Fruit fly (Drosophila melanogaster) whole organism, embryonic: Measurements from ENCODE around the gene CG17855.

ENCODE experiments used
- Bteb2 ChIP-seq: fragments of 200-800 bp; sonication (Bioruptor generic); optimal IDR thresholded peaks from 2 replicates; lab custom pipeline; 2016; ENCODE audit warnings: missing biosample characterization, missing genetic modification characterization
- CG11723 ChIP-seq: fragments of 200-800 bp; sonication (Bioruptor generic); optimal IDR thresholded peaks from 2 replicates; lab custom pipeline; 2017; ENCODE audit warnings: missing biosample characterization, mild to moderate bottlenecking, missing genetic modification characterization
- CG12659 ChIP-seq: fragments of 200-800 bp; sonication (Bioruptor generic); optimal IDR thresholded peaks from 3 replicates; lab custom pipeline; 2017; ENCODE audit warnings: mild to moderate bottlenecking, missing biosample characterization, missing genetic modification reagents, missing genetic modification characterization
- CG12942 ChIP-seq: fragments of 200-800 bp; sonication (Bioruptor generic); optimal IDR thresholded peaks from 3 replicates; lab custom pipeline; 2016; ENCODE audit warnings: missing biosample characterization, missing genetic modification characterization
- CG14014 ChIP-seq: fragments of 200-800 bp; sonication (Bioruptor generic); IDR thresholded peaks from 2 replicates; pipeline ENCODE4 v1.3.6; 2022; ENCODE audit warnings: missing biosample characterization, missing genetic modification characterization
- CG15011 ChIP-seq: fragments of 200-800 bp; sonication (Bioruptor generic); optimal IDR thresholded peaks from 3 replicates; lab custom pipeline; 2018; ENCODE audit warnings: missing biosample characterization, mild to moderate bottlenecking, missing genetic modification characterization
- CG1529 ChIP-seq: fragments of 200-800 bp; sonication (Bioruptor generic); optimal IDR thresholded peaks from 3 replicates; lab custom pipeline; 2018; ENCODE audit warnings: missing biosample characterization, missing genetic modification characterization
- CG17186 ChIP-seq: fragments of 200-800 bp; sonication (Bioruptor generic); optimal IDR thresholded peaks from 3 replicates; lab custom pipeline; 2017; ENCODE audit warnings: missing biosample characterization, missing genetic modification reagents, missing genetic modification characterization
- CG3281 ChIP-seq: fragments of 200-800 bp; sonication (Bioruptor generic); optimal IDR thresholded peaks from 3 replicates; lab custom pipeline; 2017; ENCODE audit warnings: missing biosample characterization, mild to moderate bottlenecking, missing genetic modification characterization
- CG4404 ChIP-seq: fragments of 200-800 bp; sonication (Bioruptor generic); IDR thresholded peaks from 2 replicates; pipeline ENCODE4 v1.3.6; 2022; ENCODE audit warnings: missing biosample characterization, missing genetic modification characterization
- CG6689 ChIP-seq: fragments of 200-800 bp; sonication (Bioruptor generic); IDR thresholded peaks from 2 replicates; pipeline ENCODE4 v1.3.6; 2022; ENCODE audit warnings: missing biosample characterization, missing genetic modification characterization
- CG7556 ChIP-seq: fragments of 200-800 bp; sonication (Bioruptor generic); optimal IDR thresholded peaks from 2 replicates; lab custom pipeline; 2017; ENCODE audit warnings: missing biosample characterization, mild to moderate bottlenecking, missing genetic modification characterization
- Dll ChIP-seq: fragments of 200-800 bp; sonication (Bioruptor generic); IDR thresholded peaks from 4 replicates; pipeline ENCODE4 v1.3.6; 2022; ENCODE audit warnings: missing biosample characterization, missing genetic modification characterization; ENCODE audit not compliant: partially characterized antibody
- E2f1 ChIP-seq: fragments of 200-800 bp; sonication (Bioruptor generic); IDR thresholded peaks from 2 replicates; pipeline ENCODE4 v1.3.6; 2022; ENCODE audit warnings: missing biosample characterization, missing genetic modification characterization
- Eip74EF ChIP-seq, 2 experiments: fragments of 200-800 bp in 1 of 2; fragments of >200 bp in 1 of 2; sonication (Bioruptor generic) in 1 of 2; optimal IDR thresholded peaks; 2 replicates each; lab custom pipeline; 2017 to 2019; ENCODE audit warnings: missing biosample characterization in 2 of 2, missing genetic modification characterization in 2 of 2, mild to moderate bottlenecking in 1 of 2, moderate library complexity in 1 of 2
- H15 ChIP-seq: fragments of 200-800 bp; sonication (Bioruptor generic); IDR thresholded peaks from 3 replicates; pipeline ENCODE4 v1.3.6; 2022; ENCODE audit warnings: missing biosample characterization, missing genetic modification characterization
- HHEX ChIP-seq: fragments of 200-800 bp; sonication (Bioruptor generic); optimal IDR thresholded peaks from 3 replicates; lab custom pipeline; 2017; ENCODE audit warnings: missing biosample characterization, mild to moderate bottlenecking, missing genetic modification characterization, missing genetic modification reagents
- HmgZ ChIP-seq: fragments of 200-800 bp; sonication (Bioruptor generic); optimal IDR thresholded peaks from 2 replicates; lab custom pipeline; 2018; ENCODE audit warnings: missing biosample characterization, mild to moderate bottlenecking, missing genetic modification characterization
- Hr3 ChIP-seq: fragments of 200-800 bp; sonication (Bioruptor generic); optimal IDR thresholded peaks from 3 replicates; lab custom pipeline; 2016; ENCODE audit warnings: missing biosample characterization, missing genetic modification characterization
- Poxn ChIP-seq: fragments of 200-800 bp; sonication (Bioruptor generic); IDR thresholded peaks from 2 replicates; pipeline ENCODE4 v1.3.6; 2022; ENCODE audit warnings: missing biosample characterization, missing genetic modification characterization
- Sry-β ChIP-seq: fragments of 200-800 bp; sonication (Bioruptor generic); optimal IDR thresholded peaks from 2 replicates; lab custom pipeline; 2018; ENCODE audit warnings: missing biosample characterization, mild to moderate bottlenecking, missing genetic modification characterization, moderate library complexity
- al ChIP-seq: fragments of 200-800 bp; sonication (Bioruptor generic); IDR thresholded peaks from 2 replicates; pipeline ENCODE4 v1.3.6; 2022; ENCODE audit warnings: missing biosample characterization, missing genetic modification characterization
- bab2 ChIP-seq: fragments of 200-800 bp; sonication (Bioruptor generic); optimal IDR thresholded peaks from 2 replicates; lab custom pipeline; 2016; ENCODE audit warnings: missing biosample characterization, missing genetic modification characterization
- bbx ChIP-seq: fragments of 200-800 bp; sonication (Bioruptor generic); IDR thresholded peaks from 2 replicates; pipeline ENCODE4 v1.3.6; 2022; ENCODE audit warnings: missing biosample characterization, missing genetic modification characterization; ENCODE audit not compliant: partially characterized antibody
- da ChIP-seq: fragments of 200-800 bp; sonication (Bioruptor generic); optimal IDR thresholded peaks from 2 replicates; lab custom pipeline; 2016; ENCODE audit warnings: missing biosample characterization, missing genetic modification characterization
- dan ChIP-seq: fragments of 200-800 bp; sonication (Bioruptor generic); IDR thresholded peaks from 2 replicates; pipeline ENCODE4 v1.3.6; 2022; ENCODE audit warnings: missing biosample characterization, missing genetic modification characterization
- dimm ChIP-seq: fragments of 200-800 bp; sonication (Bioruptor generic); IDR thresholded peaks from 2 replicates; pipeline ENCODE4 v1.3.6; 2022; ENCODE audit warnings: missing biosample characterization, missing genetic modification characterization
- dmrt11E ChIP-seq: fragments of 200-800 bp; sonication (Bioruptor generic); optimal IDR thresholded peaks from 3 replicates; lab custom pipeline; 2018; ENCODE audit warnings: missing biosample characterization, mild to moderate bottlenecking, missing genetic modification characterization, moderate library complexity
- dysf ChIP-seq: fragments of 200-800 bp; sonication (Bioruptor generic); IDR thresholded peaks from 3 replicates; pipeline ENCODE4 v1.3.6; 2022; ENCODE audit warnings: missing biosample characterization, missing genetic modification characterization
- esg ChIP-seq: fragments of 200-800 bp; sonication (Bioruptor generic); conservative IDR thresholded peaks from 2 replicates; pipeline ENCODE4 v1.3.6; 2022; ENCODE audit warnings: missing biosample characterization, missing genetic modification characterization
- fd102C ChIP-seq: fragments of 200-800 bp; sonication (Bioruptor generic); optimal IDR thresholded peaks from 2 replicates; lab custom pipeline; 2018; ENCODE audit warnings: missing biosample characterization, mild to moderate bottlenecking, missing genetic modification characterization, moderate library complexity
- insv ChIP-seq, 2 experiments: fragments of 200-800 bp; sonication (Bioruptor generic); optimal IDR thresholded peaks; 3 replicates each; lab custom pipeline; 2016 to 2018; ENCODE audit warnings: missing biosample characterization in 2 of 2, missing genetic modification characterization in 2 of 2
- knrl ChIP-seq: fragments of 200-800 bp; sonication (Bioruptor generic); IDR thresholded peaks from 3 replicates; pipeline ENCODE4 v1.3.6; 2022; ENCODE audit warnings: missing biosample characterization, missing genetic modification characterization; ENCODE audit not compliant: partially characterized antibody
- lbe ChIP-seq: fragments of 200-800 bp; sonication (Bioruptor generic); optimal IDR thresholded peaks from 2 replicates; lab custom pipeline; 2016; ENCODE audit warnings: missing biosample characterization, mild to moderate bottlenecking, missing genetic modification characterization
- lmd ChIP-seq: fragments of 200-800 bp; sonication (Bioruptor generic); IDR thresholded peaks from 2 replicates; pipeline ENCODE4 v1.3.6; 2022; ENCODE audit warnings: missing biosample characterization, missing genetic modification characterization
- nau ChIP-seq: fragments of 200-800 bp; sonication (Bioruptor generic); optimal IDR thresholded peaks from 3 replicates; lab custom pipeline; 2017; ENCODE audit warnings: missing biosample characterization, mild to moderate bottlenecking, missing genetic modification characterization, missing genetic modification reagents
- pb ChIP-seq: fragments of 200-800 bp; sonication (Bioruptor generic); optimal IDR thresholded peaks from 3 replicates; lab custom pipeline; 2016; ENCODE audit warnings: missing biosample characterization, missing genetic modification characterization
- ranshi ChIP-seq: fragments of 200-800 bp; sonication (Bioruptor generic); IDR thresholded peaks from 2 replicates; pipeline ENCODE4 v1.3.6; 2022; ENCODE audit warnings: missing biosample characterization, missing genetic modification characterization
- sens-2 ChIP-seq: fragments of 200-800 bp; sonication (Bioruptor generic); IDR thresholded peaks from 2 replicates; pipeline ENCODE4 v1.3.6; 2022; ENCODE audit warnings: missing biosample characterization, missing genetic modification characterization
- slou ChIP-seq: fragments of 200-800 bp; sonication (Bioruptor generic); optimal IDR thresholded peaks from 3 replicates; lab custom pipeline; 2016; ENCODE audit warnings: missing biosample characterization, missing genetic modification characterization
- slp2 ChIP-seq: fragments of 200-800 bp; sonication (Bioruptor generic); optimal IDR thresholded peaks from 2 replicates; lab custom pipeline; 2016; ENCODE audit warnings: missing biosample characterization, missing genetic modification characterization
- stc ChIP-seq: fragments of 200-800 bp; sonication (Bioruptor generic); IDR thresholded peaks from 2 replicates; pipeline ENCODE4 v1.3.6; 2022; ENCODE audit warnings: missing biosample characterization, missing genetic modification characterization
- stwl ChIP-seq: fragments of 200-800 bp; sonication (Bioruptor generic); optimal IDR thresholded peaks from 3 replicates; lab custom pipeline; 2018; ENCODE audit warnings: missing biosample characterization, mild to moderate bottlenecking, missing genetic modification characterization, moderate library complexity
- twi ChIP-seq: fragments of 200-800 bp; optimal IDR thresholded peaks from 2 replicates; lab custom pipeline; 2019; ENCODE audit warnings: missing biosample characterization, mild to moderate bottlenecking, missing genetic modification characterization, moderate library complexity
- vnd ChIP-seq: fragments of 200-800 bp; sonication (Bioruptor generic); IDR thresholded peaks from 3 replicates; pipeline ENCODE4 v1.3.6; 2022; ENCODE audit warnings: missing biosample characterization, missing genetic modification characterization; ENCODE audit not compliant: partially characterized antibody
- wdn ChIP-seq: fragments of 200-800 bp; sonication (Bioruptor generic); IDR thresholded peaks from 2 replicates; pipeline ENCODE4 v1.3.6; 2022; ENCODE audit warnings: missing biosample characterization, missing genetic modification characterization
- yki ChIP-seq: fragments of >200 bp; optimal IDR thresholded peaks from 3 replicates; lab custom pipeline; 2018
- zfh2 ChIP-seq: fragments of 200-800 bp; sonication (Bioruptor generic); optimal IDR thresholded peaks from 2 replicates; lab custom pipeline; 2016; ENCODE audit warnings: missing biosample characterization, missing genetic modification characterization

The CG17855 gene

dm6 chr2L:9569588-9570434 lies 29.5 kb downstream of the CG17855 start (continued):
- peak; percentile 92 for TF ChIP-seq twi (tag; lab: Kevin White, UChicago)
- peak; percentile 89 for TF ChIP-seq E2f1 (GFP tag; lab: Robert Waterston, UW)
- TF ChIP-seq ranshi, result peak; percentile 86
- peak in 1 of 2 experiments; percentile 95 for TF ChIP-seq Eip74EF (GFP tag; optimal IDR thresholded peaks at IDR 0.05; lab: Kevin White, UChicago)
- TF ChIP-seq dysf, result peak; percentile 96
- peak; percentile 93 for TF ChIP-seq dmrt11E
- peak; percentile 94 for TF ChIP-seq lbe (GFP tag; lab: Kevin White, UChicago)
- TF ChIP-seq H15, result peak; percentile 82
- TF ChIP-seq dimm, result peak; percentile 62; the same call in 1 of the 2 replicates
- TF ChIP-seq insv (GFP tag; optimal IDR thresholded peaks at IDR 0.05; lab: Kevin White, UChicago), result peak in 1 of 2 experiments; percentile 74
- TF ChIP-seq slp2 (GFP tag; lab: Kevin White, UChicago), result peak; percentile 80
- TF ChIP-seq stwl (tag; lab: Kevin White, UChicago), result peak; percentile 56
- TF ChIP-seq pb (GFP tag; lab: Kevin White, UChicago), result peak; percentile 71
- TF ChIP-seq lmd (GFP tag; lab: Robert Waterston, UW), result peak; percentile 93
- peak; percentile 91 for TF ChIP-seq al (GFP tag; lab: Robert Waterston, UW)
- peak; percentile 92 for TF ChIP-seq slou (GFP tag; lab: Kevin White, UChicago)
- TF ChIP-seq Hr3 (GFP tag; lab: Kevin White, UChicago), result peak; percentile 95
- TF ChIP-seq fd102C, result peak; percentile 59
- peak; percentile 78 for TF ChIP-seq Poxn
- peak; percentile 98 for TF ChIP-seq CG12659 (GFP tag; lab: Kevin White, UChicago)
- TF ChIP-seq zfh2 (GFP tag; lab: Kevin White, UChicago), result peak; percentile 87
- peak; percentile 37; the same call in 1 of the 3 replicates for TF ChIP-seq vnd (GFP tag; lab: Robert Waterston, UW)
- TF ChIP-seq Dll (GFP tag; lab: Robert Waterston, UW), result 0 out of 4 replicates have a peak, but pooled peaks have one; percentile 45
- 0 out of 3 replicates have a peak, but pooled peaks have one; percentile 46 for TF ChIP-seq knrl (GFP tag; lab: Robert Waterston, UW)
- peak; percentile 91 for TF ChIP-seq HmgZ (tag; lab: Kevin White, UChicago)
- peak; percentile 48 for TF ChIP-seq Sry-β (GFP tag; lab: Kevin White, UChicago)
- TF ChIP-seq CG1529 (GFP tag; lab: Kevin White, UChicago), result peak; percentile 91
- TF ChIP-seq sens-2, result peak; percentile 70
- TF ChIP-seq CG11723 (GFP tag; lab: Kevin White, UChicago), result peak; percentile 93
- TF ChIP-seq CG15011 (GFP tag; lab: Kevin White, UChicago), result peak; percentile 95
- peak; percentile 99 for TF ChIP-seq CG7556 (GFP tag; lab: Kevin White, UChicago)
- TF ChIP-seq wdn (GFP tag; lab: Robert Waterston, UW), result no peak; the same call in 1 of the 2 replicates
- TF ChIP-seq CG17186 (GFP tag; lab: Kevin White, UChicago), result peak; percentile 67
- TF ChIP-seq nau (GFP tag; lab: Kevin White, UChicago), result peak; percentile 95
- TF ChIP-seq stc (GFP tag; lab: Robert Waterston, UW), result peak; percentile 90
- TF ChIP-seq yki (lab: Kevin White, UChicago), result no peak
- TF ChIP-seq Bteb2 (GFP tag; lab: Kevin White, UChicago), result peak; percentile 83
- TF ChIP-seq CG3281 (GFP tag; lab: Kevin White, UChicago), result peak; percentile 98
- TF ChIP-seq CG6689 (GFP tag; lab: Robert Waterston, UW), result peak; percentile 95
- TF ChIP-seq bab2 (GFP tag; lab: Kevin White, UChicago), result peak; percentile 69
- TF ChIP-seq bbx, result peak; percentile 41; the same call in 1 of the 2 replicates
- peak; percentile 85 for TF ChIP-seq esg (GFP tag; lab: Robert Waterston, UW)
- peak; percentile 21 for TF ChIP-seq da (GFP tag; lab: Kevin White, UChicago)
- peak; percentile 91 for TF ChIP-seq CG12942 (GFP tag; lab: Kevin White, UChicago)
- TF ChIP-seq dan (GFP tag; lab: Robert Waterston, UW), result peak; percentile 16; the same call in 1 of the 2 replicates
- TF ChIP-seq CG14014 (GFP tag; lab: Robert Waterston, UW), result peak; percentile 92
- TF ChIP-seq CG4404, result peak; percentile 87
- peak; percentile 97 for TF ChIP-seq HHEX (GFP tag; lab: Kevin White, UChicago)
